Worm (Caenorhabditis elegans): ENCODE data around the gene nmad-1.

DNA sequence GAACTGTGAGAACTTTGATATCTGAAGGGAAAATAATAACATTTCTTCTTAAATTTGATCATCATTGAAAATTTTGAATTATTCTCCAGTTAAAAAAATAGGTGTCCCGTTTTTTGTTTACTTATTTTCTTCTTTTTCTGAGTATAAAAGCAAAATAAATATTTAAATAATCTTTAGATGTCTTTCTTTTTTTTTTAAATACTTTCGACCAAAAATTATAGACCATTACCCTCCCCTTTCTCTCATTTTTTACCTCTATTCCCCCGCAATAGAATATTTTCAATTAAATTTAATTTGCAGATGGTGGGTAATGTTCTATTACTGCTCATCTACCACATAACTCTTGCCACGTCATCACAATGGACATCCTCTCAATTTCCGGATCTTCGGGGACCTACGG lies 19.0 kb upstream of the nmad-1 start, which contains the start of gene molo-1:
- TF ChIP-seq nhr-237 (tag; optimal IDR thresholded peaks at IDR 0.05) (no peak), pqm-1 (tag; optimal IDR thresholded peaks at IDR 0.05) (no peak), ceh-82 (tag; optimal IDR thresholded peaks at IDR 0.05) (no peak)

Measured in whole organism, L3 larva.